Worm (Caenorhabditis elegans) whole organism, mixed stage, embryonic: Measurements from ENCODE around the gene nlp-35.

ENCODE experiments used
- ceh-39 ChIP-seq: fragments of 150-350 bp; optimal IDR thresholded peaks from 2 replicates; lab custom pipeline; 2014; ENCODE audit warnings: missing biosample characterization, missing genetic modification characterization
- ceh-83 ChIP-seq: fragments of 200-800 bp; sonication (Bioruptor generic); optimal IDR thresholded peaks from 2 replicates; lab custom pipeline; 2018; ENCODE audit warnings: mild to moderate bottlenecking, missing genetic modification characterization, missing compliant biosample characterization
- mab-5 ChIP-seq: fragments of 150-350 bp; optimal IDR thresholded peaks from 2 replicates; lab custom pipeline; 2014; ENCODE audit warnings: missing biosample characterization, missing genetic modification characterization
- nhr-28 ChIP-seq: fragments of 150-350 bp; optimal IDR thresholded peaks from 2 replicates; lab custom pipeline; 2014; ENCODE audit warnings: missing biosample characterization, missing genetic modification characterization
- sem-2 ChIP-seq: fragments of 200-800 bp; sonication (Bioruptor generic); optimal IDR thresholded peaks from 2 replicates; lab custom pipeline; 2018; ENCODE audit warnings: mild to moderate bottlenecking, missing genetic modification characterization, missing compliant biosample characterization

The nlp-35 gene

ce11 chrIV:9469293-9469692 lies 49.4 kb downstream of the nlp-35 start:
- TF ChIP-seq sem-2 (GFP tag; lab: Kevin White, UChicago), result no peak
- no peak for TF ChIP-seq nhr-28 (tag; lab: Kevin White, UChicago)
- TF ChIP-seq ceh-83 (GFP tag; lab: Kevin White, UChicago), result no peak
- no peak for TF ChIP-seq ceh-39 (tag; lab: Kevin White, UChicago)
- TF ChIP-seq mab-5 (tag; lab: Kevin White, UChicago), result no peak
